Fruit fly (Drosophila melanogaster) S2 (cell line): ENCODE results near the gene org-1.

Experiments
- CG8478 ChIP-seq: fragments of >200 bp; optimal IDR thresholded peaks from 2 replicates; lab custom pipeline; 2018
- CTCF ChIP-seq, 2 experiments: fragments of >200 bp; optimal IDR thresholded peaks; 2 replicates each; lab custom pipeline; 2018

The org-1 gene

DNA sequence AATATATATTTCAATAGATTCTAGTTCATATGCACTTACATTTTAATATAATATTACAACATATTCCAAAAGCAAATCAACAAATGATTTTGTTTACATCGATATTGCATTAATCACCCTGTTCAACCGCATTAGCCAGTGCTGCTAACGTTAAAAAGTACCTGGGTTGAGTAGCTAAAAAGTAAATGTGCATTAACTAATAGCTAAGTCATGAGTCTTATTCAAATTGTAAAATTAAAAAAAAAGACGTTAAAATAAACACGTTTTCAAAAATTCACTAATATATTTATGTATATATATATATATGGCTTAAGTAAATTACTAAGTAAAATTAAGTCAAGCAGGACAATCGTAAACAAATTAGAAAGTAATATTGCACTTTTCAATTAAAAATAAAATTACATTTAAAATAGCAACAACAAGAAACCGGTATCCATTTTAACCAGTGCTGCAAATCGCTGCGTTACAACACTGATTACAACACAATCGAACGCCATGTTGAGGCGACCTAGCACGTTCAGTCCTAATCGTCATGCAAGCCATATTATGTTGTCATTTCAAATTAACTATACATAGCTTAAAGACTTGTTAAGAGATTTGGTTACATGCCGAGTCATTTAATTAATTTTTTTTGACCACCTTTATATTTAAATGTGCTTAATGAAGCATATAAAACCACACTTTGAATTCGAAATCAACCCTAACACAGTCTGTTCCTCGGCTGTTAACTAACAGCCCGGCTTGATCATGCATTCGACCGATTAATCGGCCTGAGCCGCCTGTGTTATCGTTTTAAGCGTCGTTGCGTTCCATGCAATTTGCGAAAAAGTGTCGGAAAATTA lies 56.5 kb downstream of the org-1 start, which contains the start of gene CG10555:
TSS of gene CG10555 (plus strand) at position 764 of the 842 bp plus-strand sequence.
- TF ChIP-seq CG8478 (lab: Kevin White, UChicago), result no peak
- no peak for TF ChIP-seq CTCF (optimal IDR thresholded peaks at IDR 0.05; lab: Kevin White, UChicago)
